Worm (Caenorhabditis elegans): ENCODE data around the gene fat-4.

- TF ChIP-seq unc-62 (GFP tag; optimal IDR thresholded peaks at IDR 0.05) (no peak), dpff-1 (tag; optimal IDR thresholded peaks at IDR 0.05) (no peak), lag-1 (GFP tag; IDR thresholded peaks at IDR 0.05) (no peak), snpc-4 (GFP tag; optimal IDR thresholded peaks at IDR 0.05) (no peak), snpc-4 (tag; optimal IDR thresholded peaks at IDR 0.05) (no peak), F49E8.2 (tag; optimal IDR thresholded peaks at IDR 0.05; ENCODE audit: insufficient read depth) (no peak)
Observed at ce11 chrIV:9755713-9756112, 43.5 kb upstream of the fat-4 start.

Data from whole organism, young adult.